Worm (Caenorhabditis elegans): ENCODE measurements around the gene C52A11.3.

The C52A11.3 gene

DNA sequence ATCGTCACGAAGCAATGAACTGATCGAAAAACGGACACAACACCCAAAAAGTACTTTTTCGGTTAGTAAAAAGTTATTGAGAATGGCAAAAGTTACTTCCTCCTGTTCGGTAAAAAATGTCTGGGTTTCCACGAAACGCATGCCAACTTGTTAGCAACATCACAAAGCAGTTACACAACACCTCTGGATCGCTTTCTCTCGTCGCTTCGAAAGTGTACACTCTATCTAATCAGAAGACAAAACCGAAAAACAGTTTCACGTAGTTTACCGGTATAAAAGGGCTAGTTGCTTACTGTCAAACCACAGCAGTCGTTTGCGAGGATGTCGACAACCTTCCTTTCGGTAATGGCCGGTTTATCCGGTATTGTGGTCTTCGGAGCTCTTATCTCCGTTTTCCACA, 30.3 kb upstream of the C52A11.3 start, which contains the start of gene col-80:
col-80 (plus strand) TSS at position 301 of the 400 bp plus-strand sequence.
- TF ChIP-seq skn-1 (tag; optimal IDR thresholded peaks at IDR 0.05) = no peak
- TF ChIP-seq unc-62 (GFP tag; optimal IDR thresholded peaks at IDR 0.05) = no peak
- no peak for TF ChIP-seq ztf-11 (tag; optimal IDR thresholded peaks at IDR 0.05)

DNA sequence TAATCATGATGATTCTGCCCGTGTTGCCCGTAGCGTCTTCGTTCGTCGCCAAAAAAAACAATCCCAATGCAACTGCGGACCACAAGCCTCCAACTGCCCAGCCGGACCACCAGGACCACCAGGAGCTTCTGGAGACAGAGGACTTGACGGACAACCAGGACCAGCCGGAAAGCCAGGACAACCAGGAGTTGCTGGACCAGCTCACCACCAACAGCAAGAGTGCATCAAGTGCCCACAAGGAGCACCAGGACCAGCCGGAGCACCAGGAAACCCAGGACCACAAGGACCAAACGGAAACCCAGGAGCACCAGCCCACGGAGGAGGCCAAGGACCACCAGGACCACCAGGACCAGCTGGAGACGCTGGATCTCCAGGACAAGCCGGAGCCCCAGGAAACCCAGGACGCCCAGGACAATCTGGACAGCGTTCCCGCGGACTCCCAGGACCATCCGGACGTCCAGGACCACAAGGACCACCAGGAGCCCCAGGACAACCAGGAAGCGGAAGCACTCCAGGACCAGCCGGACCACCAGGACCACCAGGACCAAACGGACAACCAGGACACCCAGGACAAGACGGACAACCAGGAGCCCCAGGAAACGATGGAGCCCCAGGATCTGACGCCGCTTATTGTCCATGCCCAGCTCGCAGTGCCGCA, 29.6 kb upstream of the C52A11.3 start:
- TF ChIP-seq jun-1 (tag; optimal IDR thresholded peaks at IDR 0.05) = no peak
- TF ChIP-seq pqm-1 (tag; optimal IDR thresholded peaks at IDR 0.05) = no peak
- TF ChIP-seq skn-1 (tag; optimal IDR thresholded peaks at IDR 0.05) = no peak
- TF ChIP-seq ztf-11 (tag; optimal IDR thresholded peaks at IDR 0.05) = no peak
- TF ChIP-seq ceh-9 (tag; optimal IDR thresholded peaks at IDR 0.05) = no peak
- TF ChIP-seq nhr-25 (tag; optimal IDR thresholded peaks at IDR 0.05) = no peak
- TF ChIP-seq unc-62 (GFP tag; optimal IDR thresholded peaks at IDR 0.05) = no peak
- TF ChIP-seq egl-27 (tag; optimal IDR thresholded peaks at IDR 0.05) = no peak
- TF ChIP-seq elt-2 (tag; optimal IDR thresholded peaks at IDR 0.05) = no peak
- TF ChIP-seq nhr-43 (tag; optimal IDR thresholded peaks at IDR 0.05; ENCODE audit: poor library complexity, severe bottlenecking) = no peak
- TF ChIP-seq mdl-1 (tag; optimal IDR thresholded peaks at IDR 0.05) = no peak

DNA sequence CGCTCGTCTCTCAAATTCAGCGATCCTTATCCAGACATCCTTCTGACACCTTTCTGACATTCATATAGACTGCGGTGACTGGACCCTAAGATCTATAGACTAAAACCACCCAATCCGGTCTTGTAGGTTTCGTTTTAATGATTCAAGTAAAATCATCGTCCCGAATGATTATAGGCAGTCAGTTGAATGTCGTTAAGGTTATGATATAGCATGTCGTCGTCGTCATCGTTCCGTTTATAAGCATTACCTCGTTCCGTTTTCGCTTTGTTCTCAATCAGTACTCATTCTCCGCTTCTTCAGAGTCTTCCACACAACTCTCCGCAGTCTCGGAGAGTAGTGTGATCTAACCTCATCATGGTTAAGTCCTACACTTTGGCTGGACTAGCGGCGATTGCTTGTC, 28.5 kb upstream of the C52A11.3 start, which contains the start of gene bli-1:
bli-1 (plus strand) TSS at position 301 of the 400 bp plus-strand sequence.
- TF ChIP-seq nhr-25 (tag; optimal IDR thresholded peaks at IDR 0.05) (no peak), nhr-28 (tag; optimal IDR thresholded peaks at IDR 0.05) (no peak), pha-4 (tag; optimal IDR thresholded peaks at IDR 0.05) (no peak), nhr-12 (tag; optimal IDR thresholded peaks at IDR 0.05) (no peak), fos-1 (tag; optimal IDR thresholded peaks at IDR 0.05) (no peak), elt-3 (tag; optimal IDR thresholded peaks at IDR 0.05) (no peak), jun-1 (tag; optimal IDR thresholded peaks at IDR 0.05) (no peak), ZK546.5 (tag; optimal IDR thresholded peaks at IDR 0.05) (no peak), elt-2 (tag; optimal IDR thresholded peaks at IDR 0.05) (no peak), snpc-4 (tag; optimal IDR thresholded peaks at IDR 0.05) (no peak), ama-1 (optimal IDR thresholded peaks at IDR 0.05) (no peak), nhr-237 (tag; optimal IDR thresholded peaks at IDR 0.05) (no peak), mdl-1 (tag; optimal IDR thresholded peaks at IDR 0.05) (no peak), unc-62 (GFP tag; optimal IDR thresholded peaks at IDR 0.05) (no peak)

DNA sequence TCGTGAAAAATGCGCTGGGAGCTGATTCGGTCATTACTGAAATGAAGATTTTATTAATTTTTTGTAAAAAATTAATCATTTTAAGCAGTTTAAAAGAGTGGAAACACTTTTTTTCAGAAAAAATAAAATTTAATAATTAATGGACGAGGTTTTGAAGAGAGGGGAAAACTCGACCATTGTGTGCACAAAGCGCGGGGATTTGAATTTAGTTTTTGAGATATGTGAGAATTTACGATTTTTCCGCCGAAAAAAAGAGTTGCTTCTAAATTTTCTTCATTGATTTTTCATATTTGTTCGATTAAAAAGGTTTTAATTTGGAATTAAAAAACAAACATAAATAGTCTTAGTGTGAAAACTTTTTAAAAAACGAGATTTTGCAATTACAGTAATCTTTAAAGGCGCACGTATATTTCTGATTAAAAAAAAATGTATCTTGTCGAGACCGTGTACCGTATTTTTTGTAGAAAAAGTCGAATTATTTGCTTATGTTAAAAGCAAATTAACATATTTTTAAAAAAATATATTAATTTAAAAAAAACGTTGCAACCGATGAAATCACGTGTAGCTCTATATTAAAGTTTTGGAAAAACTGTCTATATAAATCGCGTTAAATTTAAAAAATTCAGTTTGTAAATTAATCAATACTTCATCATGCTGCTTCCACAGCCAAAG, 22.8 kb upstream of the C52A11.3 start, which contains the start of the genes dph-2 and C09G5.7:
dph-2 (minus strand) TSS at position 36 of the 672 bp plus-strand sequence.
C09G5.7 (plus strand) TSS at position 622 of the 672 bp plus-strand sequence.
- no peak for TF ChIP-seq fkh-2 (tag; optimal IDR thresholded peaks at IDR 0.05)
- peak; percentile 47 for TF ChIP-seq lin-15B (tag; optimal IDR thresholded peaks at IDR 0.05)
- no peak for TF ChIP-seq nhr-67 (tag; optimal IDR thresholded peaks at IDR 0.05)

DNA sequence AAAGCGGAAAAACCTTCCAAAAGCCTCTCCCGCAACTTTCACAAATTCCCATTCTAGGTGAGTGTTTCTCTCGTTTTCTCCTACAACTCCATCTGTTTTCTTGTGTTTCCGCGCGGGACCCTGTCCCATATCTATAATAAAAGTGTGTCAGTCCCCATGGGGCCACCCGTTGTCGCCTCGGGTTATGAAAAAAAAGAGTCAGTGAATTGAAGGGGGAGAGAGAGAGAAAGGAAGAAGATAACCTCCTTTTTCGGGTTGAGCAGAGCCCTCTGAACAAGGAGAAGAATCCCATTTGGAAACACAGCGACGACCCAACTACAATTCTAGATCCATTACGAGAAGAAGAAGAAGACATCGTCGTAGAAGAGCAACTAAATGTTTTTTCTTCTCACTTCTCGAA, 20.0 kb upstream of the C52A11.3 start, which contains the start of gene C09G5.13:
C09G5.13 (plus strand) TSS at position 301 of the 400 bp plus-strand sequence.
- TF ChIP-seq snpc-4 (tag; optimal IDR thresholded peaks at IDR 0.05) = no peak
- TF ChIP-seq pqm-1 (tag; optimal IDR thresholded peaks at IDR 0.05) = no peak
- no peak for TF ChIP-seq daf-12 (tag; optimal IDR thresholded peaks at IDR 0.05)
- no peak for TF ChIP-seq aly-2 (tag; optimal IDR thresholded peaks at IDR 0.05)

DNA sequence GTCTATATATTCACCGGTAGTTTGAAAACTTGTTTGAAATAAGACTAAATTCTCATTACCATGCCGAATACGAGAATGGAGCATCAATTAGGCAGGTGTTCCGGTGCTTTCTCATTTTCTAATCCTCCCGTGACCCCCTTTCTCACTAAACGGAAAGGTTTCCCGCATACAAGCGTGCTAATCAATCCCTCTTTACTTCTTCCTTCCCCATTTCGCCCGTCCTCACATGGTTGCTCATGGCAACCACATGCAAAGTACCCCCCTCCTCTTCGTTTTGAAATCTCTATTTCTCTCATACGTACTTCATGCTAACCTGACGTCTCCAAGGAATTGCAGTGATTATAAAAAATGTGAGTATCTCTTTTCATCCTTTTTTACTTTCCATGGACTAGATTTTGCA, 17.2 kb upstream of the C52A11.3 start, which contains the start of gene mks-5:
mks-5 (plus strand) TSS at position 301 of the 400 bp plus-strand sequence.
- no peak for TF ChIP-seq unc-39 (tag; optimal IDR thresholded peaks at IDR 0.05)
- no peak for TF ChIP-seq elt-3 (tag; optimal IDR thresholded peaks at IDR 0.05)
- no peak for TF ChIP-seq elt-2 (tag; optimal IDR thresholded peaks at IDR 0.05)
- TF ChIP-seq snpc-4 (tag; optimal IDR thresholded peaks at IDR 0.05) = no peak
- TF ChIP-seq nhr-28 (tag; optimal IDR thresholded peaks at IDR 0.05) = no peak
- no peak for TF ChIP-seq aly-2 (tag; optimal IDR thresholded peaks at IDR 0.05)
- no peak for TF ChIP-seq jun-1 (tag; optimal IDR thresholded peaks at IDR 0.05)
- no peak for TF ChIP-seq pqm-1 (tag; optimal IDR thresholded peaks at IDR 0.05)

DNA sequence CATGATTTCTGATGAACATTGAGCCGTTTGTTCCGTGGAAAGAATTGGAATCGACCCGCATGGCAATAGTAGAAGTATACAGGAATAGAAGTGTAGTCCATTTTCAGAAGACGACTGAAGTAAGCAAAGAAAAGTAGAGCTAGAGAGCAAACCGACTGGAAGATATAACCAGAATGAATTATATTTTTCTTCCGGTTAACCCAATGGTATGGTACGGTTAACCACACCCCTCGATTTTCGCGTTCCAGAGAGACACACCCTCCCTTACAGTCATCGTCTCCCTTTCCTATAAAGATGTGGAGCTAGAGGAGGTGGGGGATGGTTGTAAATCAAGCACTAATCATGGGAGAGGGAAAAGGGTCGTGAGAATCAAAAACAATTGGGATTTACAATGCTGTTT, 14.1 kb upstream of the C52A11.3 start, which contains the start of gene C09G5.14:
C09G5.14 (minus strand) TSS at position 101 of the 400 bp plus-strand sequence.
- TF ChIP-seq egl-27 (tag; optimal IDR thresholded peaks at IDR 0.05) (no peak), R02D3.7 (tag; optimal IDR thresholded peaks at IDR 0.05) (no peak), fkh-2 (tag; optimal IDR thresholded peaks at IDR 0.05) (no peak)

All from whole organism, L3 larva.